Worm (Caenorhabditis elegans) whole organism, young adult: ENCODE results near the gene Y24D9B.1.

Experiments
- B0019.2 ChIP-seq: fragments of 200-800 bp; sonication (Bioruptor generic); conservative IDR thresholded peaks from 2 replicates; pipeline ENCODE4 v1.3.6; 2022; ENCODE audit warnings: missing genetic modification reagents, missing genetic modification characterization, missing compliant biosample characterization
- B0035.1 ChIP-seq: sonication (generic microtip); optimal IDR thresholded peaks from 2 replicates; lab custom pipeline; 2016; ENCODE audit warnings: missing genetic modification characterization, mild to moderate bottlenecking, missing compliant biosample characterization, missing genotype, missing genetic modification reagents
- C06A6.2 ChIP-seq: fragments of 200-800 bp; sonication (Bioruptor generic); conservative IDR thresholded peaks from 2 replicates; pipeline ENCODE4 v1.3.6; 2022; ENCODE audit warnings: missing genetic modification characterization, missing compliant biosample characterization
- F23B12.7 ChIP-seq: sonication (generic microtip); optimal IDR thresholded peaks from 2 replicates; lab custom pipeline; 2017; ENCODE audit warnings: missing genetic modification characterization, mild to moderate bottlenecking, missing compliant biosample characterization, antibody characterized with exemption, moderate library complexity; ENCODE audit not compliant: insufficient read depth
- K11D2.4 ChIP-seq: fragments of 200-800 bp; sonication (Bioruptor generic); IDR thresholded peaks from 2 replicates; pipeline ENCODE4 v1.3.6; 2022; ENCODE audit warnings: missing genetic modification reagents, missing genetic modification characterization, missing compliant biosample characterization
- T07F8.4 ChIP-seq: sonication (generic microtip); optimal IDR thresholded peaks from 2 replicates; lab custom pipeline; 2016; ENCODE audit warnings: mild to moderate bottlenecking, missing genetic modification characterization, moderate library complexity, missing compliant biosample characterization
- Y53F4B.3 ChIP-seq: fragments of 200-800 bp; sonication (Bioruptor generic); IDR thresholded peaks from 2 replicates; pipeline ENCODE4 v1.3.6; 2022; ENCODE audit warnings: missing genetic modification reagents, missing genetic modification characterization, missing compliant biosample characterization
- akir-1 ChIP-seq: fragments of 200-800 bp; sonication (Bioruptor generic); optimal IDR thresholded peaks from 2 replicates; lab custom pipeline; 2018; ENCODE audit warnings: mild to moderate bottlenecking, missing genetic modification characterization, moderate library complexity, missing compliant biosample characterization
- attf-6 ChIP-seq: fragments of 200-800 bp; sonication (Bioruptor generic); IDR thresholded peaks from 2 replicates; pipeline ENCODE4 v1.3.6; 2022; ENCODE audit warnings: missing genetic modification reagents, missing genetic modification characterization, missing compliant biosample characterization
- ceh-100 ChIP-seq: fragments of 200-800 bp; sonication (Bioruptor generic); IDR thresholded peaks from 2 replicates; pipeline ENCODE4 v1.3.6; 2022; ENCODE audit warnings: missing genetic modification reagents, missing genetic modification characterization, missing compliant biosample characterization
- ceh-58 ChIP-seq: fragments of 200-800 bp; sonication (Bioruptor generic); IDR thresholded peaks from 2 replicates; pipeline ENCODE4 v1.3.6; 2022; ENCODE audit warnings: missing genetic modification characterization, missing compliant biosample characterization
- chd-7 ChIP-seq: sonication (generic microtip); optimal IDR thresholded peaks from 2 replicates; lab custom pipeline; 2016; ENCODE audit warnings: mild to moderate bottlenecking, missing genetic modification characterization, moderate library complexity, missing compliant biosample characterization
- dox-1 ChIP-seq: fragments of 200-800 bp; sonication (Bioruptor generic); IDR thresholded peaks from 2 replicates; pipeline ENCODE4 v1.3.6; 2022; ENCODE audit warnings: missing genetic modification reagents, missing genetic modification characterization, missing compliant biosample characterization
- egrh-3 ChIP-seq: fragments of 200-800 bp; sonication (Bioruptor generic); IDR thresholded peaks from 2 replicates; pipeline ENCODE4 v1.3.6; 2022; ENCODE audit warnings: missing genetic modification reagents, missing genetic modification characterization, missing compliant biosample characterization
- gei-17 ChIP-seq: fragments of 200-800 bp; sonication (Bioruptor generic); optimal IDR thresholded peaks from 2 replicates; lab custom pipeline; 2018; ENCODE audit warnings: mild to moderate bottlenecking, missing genetic modification characterization, missing compliant biosample characterization
- him-1 ChIP-seq: sonication (generic microtip); optimal IDR thresholded peaks from 2 replicates; lab custom pipeline; 2016; ENCODE audit warnings: missing genotype, missing genetic modification reagents, missing genetic modification characterization, missing compliant biosample characterization
- let-607 ChIP-seq, 2 experiments: fragments of 200-800 bp in 1 of 2; sonication (Bioruptor generic) in 1 of 2; sonication (generic microtip) in 1 of 2; optimal IDR thresholded peaks; 2 replicates each; lab custom pipeline; 2016 to 2018; ENCODE audit warnings: mild to moderate bottlenecking in 2 of 2, missing compliant biosample characterization in 2 of 2, missing genetic modification characterization in 2 of 2, moderate library complexity in 2 of 2, missing genotype in 1 of 2
- lin-35 ChIP-seq, 3 experiments: fragments of 150-350 bp in 2 of 3; sonication (generic microtip) in 1 of 3; optimal IDR thresholded peaks; 2 replicates each; lab custom pipeline; 2014 to 2018; ENCODE audit warnings: missing biosample characterization in 3 of 3, missing genetic modification characterization in 3 of 3, missing genetic modification reagents in 3 of 3
- lir-1 ChIP-seq: fragments of 200-800 bp; sonication (Bioruptor generic); conservative IDR thresholded peaks from 2 replicates; pipeline ENCODE4 v1.3.6; 2022; ENCODE audit warnings: missing genetic modification reagents, missing genetic modification characterization, missing compliant biosample characterization
- madf-3 ChIP-seq: fragments of 200-800 bp; sonication (Bioruptor generic); IDR thresholded peaks from 2 replicates; pipeline ENCODE4 v1.3.6; 2022; ENCODE audit warnings: missing genetic modification reagents, missing genetic modification characterization, missing compliant biosample characterization
- madf-8 ChIP-seq: fragments of 200-800 bp; sonication (Bioruptor generic); conservative IDR thresholded peaks from 2 replicates; pipeline ENCODE4 v1.3.6; 2022; ENCODE audit warnings: missing genetic modification reagents, missing genetic modification characterization, missing compliant biosample characterization
- nfyb-1 ChIP-seq: fragments of 200-800 bp; sonication (Bioruptor generic); IDR thresholded peaks from 2 replicates; pipeline ENCODE4 v1.3.6; 2022; ENCODE audit warnings: missing genetic modification reagents, missing genetic modification characterization, missing compliant biosample characterization
- nhr-90 ChIP-seq: sonication (generic microtip); optimal IDR thresholded peaks from 2 replicates; lab custom pipeline; 2016; ENCODE audit warnings: missing genotype, mild to moderate bottlenecking, missing genetic modification characterization, missing compliant biosample characterization
- pha-4 ChIP-seq: fragments of 150-350 bp; sonication (generic microtip); optimal IDR thresholded peaks from 2 replicates; lab custom pipeline; 2014; ENCODE audit warnings: missing biosample characterization, missing genetic modification reagents, missing genetic modification characterization
- repo-1 ChIP-seq: sonication (generic microtip); optimal IDR thresholded peaks from 2 replicates; lab custom pipeline; 2017; ENCODE audit warnings: mild to moderate bottlenecking, missing genetic modification characterization, missing compliant biosample characterization
- rpc-1 ChIP-seq, 2 experiments: fragments of 150-350 bp in 1 of 2; sonication (generic microtip) in 1 of 2; optimal IDR thresholded peaks; 2 replicates each; lab custom pipeline; 2014 to 2018; ENCODE audit warnings: missing biosample characterization in 1 of 2, missing genetic modification characterization in 1 of 2, missing genetic modification reagents in 1 of 2, missing genotype in 1 of 2
- sdz-38 ChIP-seq: sonication (generic microtip); optimal IDR thresholded peaks from 2 replicates; lab custom pipeline; 2016; ENCODE audit warnings: missing genotype, missing genetic modification characterization, missing compliant biosample characterization
- sea-2 ChIP-seq: fragments of 200-800 bp; sonication (Bioruptor generic); IDR thresholded peaks from 2 replicates; pipeline ENCODE4 v1.3.6; 2022; ENCODE audit warnings: missing genetic modification characterization, missing compliant biosample characterization
- snpc-1.1 ChIP-seq: sonication (generic microtip); optimal IDR thresholded peaks from 2 replicates; lab custom pipeline; 2017; ENCODE audit warnings: missing genetic modification characterization, mild to moderate bottlenecking, missing compliant biosample characterization, antibody characterized with exemption, moderate library complexity, missing genotype, missing genetic modification reagents; ENCODE audit not compliant: insufficient read depth
- snpc-1.3 ChIP-seq: sonication (generic microtip); optimal IDR thresholded peaks from 2 replicates; lab custom pipeline; 2017; ENCODE audit warnings: missing genetic modification characterization, mild to moderate bottlenecking, missing compliant biosample characterization, antibody characterized with exemption, moderate library complexity, missing genotype, missing genetic modification reagents; ENCODE audit not compliant: insufficient read depth
- sptf-2 ChIP-seq: fragments of 200-800 bp; sonication (Bioruptor generic); optimal IDR thresholded peaks from 2 replicates; lab custom pipeline; 2018; ENCODE audit warnings: mild to moderate bottlenecking, missing genetic modification characterization, missing compliant biosample characterization
- tlf-1 ChIP-seq: fragments of 200-800 bp; sonication (Bioruptor generic); optimal IDR thresholded peaks from 2 replicates; lab custom pipeline; 2018; ENCODE audit warnings: mild to moderate bottlenecking, missing genetic modification characterization, missing compliant biosample characterization
- unc-62 ChIP-seq: fragments of 150-350 bp; optimal IDR thresholded peaks from 2 replicates; lab custom pipeline; 2014; ENCODE audit warnings: missing biosample characterization, missing genetic modification reagents, missing genetic modification characterization
- zfh-2 ChIP-seq: fragments of 200-800 bp; sonication (Bioruptor generic); conservative IDR thresholded peaks from 2 replicates; pipeline ENCODE4 v1.3.6; 2022; ENCODE audit warnings: missing genetic modification reagents, missing genetic modification characterization, missing compliant biosample characterization
- ztf-25 ChIP-seq: fragments of 200-800 bp; sonication (Bioruptor generic); IDR thresholded peaks from 2 replicates; pipeline ENCODE4 v1.3.6; 2022; ENCODE audit warnings: missing genetic modification reagents, missing genetic modification characterization, missing compliant biosample characterization
- ztf-28 ChIP-seq: fragments of 200-800 bp; sonication (Bioruptor generic); IDR thresholded peaks from 2 replicates; pipeline ENCODE4 v1.3.6; 2022; ENCODE audit warnings: missing genetic modification reagents, missing genetic modification characterization, missing compliant biosample characterization

Gene Y24D9B.1

ce11 chrIV:4299994-4300393 is 17.2 kb upstream of the Y24D9B.1 start:
- TF ChIP-seq madf-8 (GFP tag; lab: Robert Waterston, UW) (no peak), tlf-1 (GFP tag; lab: Kevin White, UChicago) (no peak), attf-6 (GFP tag; lab: Robert Waterston, UW) (no peak), ztf-25 (GFP tag; lab: Robert Waterston, UW) (no peak), snpc-1.3 (tag; lab: Kevin White, UChicago) (no peak), dox-1 (GFP tag; lab: Robert Waterston, UW) (no peak), unc-62 (GFP tag; lab: Kevin White, UChicago) (no peak), akir-1 (GFP tag; lab: Kevin White, UChicago) (no peak), egrh-3 (GFP tag; lab: Robert Waterston, UW) (no peak), madf-3 (GFP tag; lab: Robert Waterston, UW) (no peak), sea-2 (GFP tag; lab: Robert Waterston, UW) (no peak), lin-35 (GFP tag; optimal IDR thresholded peaks at IDR 0.05; lab: Kevin White, UChicago) (no peak), lir-1 (no peak), B0019.2 (GFP tag; lab: Robert Waterston, UW) (no peak)

ce11 chrIV:4301202-4301601 is 16.0 kb upstream of the Y24D9B.1 start, which contains the start of gene lgc-22:
Gene lgc-22 (plus strand): TSS chrIV:4301306.
- peak; percentile 47; the same call in 1 of the 2 replicates for TF ChIP-seq egrh-3 (GFP tag; lab: Robert Waterston, UW)
- TF ChIP-seq Y53F4B.3 (GFP tag; lab: Robert Waterston, UW): no peak
- 0 out of 2 replicates have a peak, but pooled peaks have one; percentile 30 for TF ChIP-seq nfyb-1 (GFP tag; lab: Robert Waterston, UW)
- peak; percentile 87 for TF ChIP-seq zfh-2 (GFP tag; lab: Robert Waterston, UW)
- no peak for TF ChIP-seq repo-1
- no peak for TF ChIP-seq ztf-25 (GFP tag; lab: Robert Waterston, UW)
- no peak for TF ChIP-seq ztf-28 (GFP tag; lab: Robert Waterston, UW)
- no peak for TF ChIP-seq sptf-2 (GFP tag; lab: Kevin White, UChicago)
- TF ChIP-seq dox-1 (GFP tag; lab: Robert Waterston, UW): peak; percentile 28; the same call in 1 of the 2 replicates

ce11 chrIV:4306317-4306716 is 10.8 kb upstream of the Y24D9B.1 start:
- TF ChIP-seq C06A6.2 (GFP tag; lab: Robert Waterston, UW) (no peak), attf-6 (GFP tag; lab: Robert Waterston, UW) (no peak), nhr-90 (tag; lab: Kevin White, UChicago) (no peak), sdz-38 (tag; lab: Kevin White, UChicago) (no peak), F23B12.7 (no peak), rpc-1 (optimal IDR thresholded peaks at IDR 0.05; lab: Kevin White, UChicago) (no peak), rpc-1 (tag; optimal IDR thresholded peaks at IDR 0.05; lab: Kevin White, UChicago) (no peak), ceh-100 (GFP tag; lab: Robert Waterston, UW) (no peak), K11D2.4 (GFP tag; lab: Robert Waterston, UW) (no peak), ztf-28 (GFP tag; lab: Robert Waterston, UW) (no peak), T07F8.4 (tag; lab: Kevin White, UChicago) (no peak), B0035.1 (no peak), ztf-25 (GFP tag; lab: Robert Waterston, UW) (no peak), pha-4 (no peak), gei-17 (GFP tag; lab: Kevin White, UChicago) (no peak), snpc-1.1 (tag; lab: Kevin White, UChicago) (no peak), tlf-1 (GFP tag; lab: Kevin White, UChicago) (no peak), let-607 (tag; optimal IDR thresholded peaks at IDR 0.05; lab: Kevin White, UChicago) (no peak), chd-7 (tag; lab: Kevin White, UChicago) (no peak), him-1 (tag; lab: Kevin White, UChicago) (no peak), ceh-58 (GFP tag; lab: Robert Waterston, UW) (no peak)
